Worm (Caenorhabditis elegans) whole organism, L4 larva: ENCODE results near the gene srd-26.

Experiments
- gei-8 ChIP-seq: fragments of 200-800 bp; sonication (Bioruptor generic); optimal IDR thresholded peaks from 2 replicates; lab custom pipeline; 2018; ENCODE audit warnings: mild to moderate bottlenecking, missing genetic modification characterization, missing compliant biosample characterization
- nhr-28 ChIP-seq: fragments of 150-350 bp; optimal IDR thresholded peaks from 2 replicates; lab custom pipeline; 2014; ENCODE audit warnings: missing biosample characterization, missing genetic modification characterization

DNA sequence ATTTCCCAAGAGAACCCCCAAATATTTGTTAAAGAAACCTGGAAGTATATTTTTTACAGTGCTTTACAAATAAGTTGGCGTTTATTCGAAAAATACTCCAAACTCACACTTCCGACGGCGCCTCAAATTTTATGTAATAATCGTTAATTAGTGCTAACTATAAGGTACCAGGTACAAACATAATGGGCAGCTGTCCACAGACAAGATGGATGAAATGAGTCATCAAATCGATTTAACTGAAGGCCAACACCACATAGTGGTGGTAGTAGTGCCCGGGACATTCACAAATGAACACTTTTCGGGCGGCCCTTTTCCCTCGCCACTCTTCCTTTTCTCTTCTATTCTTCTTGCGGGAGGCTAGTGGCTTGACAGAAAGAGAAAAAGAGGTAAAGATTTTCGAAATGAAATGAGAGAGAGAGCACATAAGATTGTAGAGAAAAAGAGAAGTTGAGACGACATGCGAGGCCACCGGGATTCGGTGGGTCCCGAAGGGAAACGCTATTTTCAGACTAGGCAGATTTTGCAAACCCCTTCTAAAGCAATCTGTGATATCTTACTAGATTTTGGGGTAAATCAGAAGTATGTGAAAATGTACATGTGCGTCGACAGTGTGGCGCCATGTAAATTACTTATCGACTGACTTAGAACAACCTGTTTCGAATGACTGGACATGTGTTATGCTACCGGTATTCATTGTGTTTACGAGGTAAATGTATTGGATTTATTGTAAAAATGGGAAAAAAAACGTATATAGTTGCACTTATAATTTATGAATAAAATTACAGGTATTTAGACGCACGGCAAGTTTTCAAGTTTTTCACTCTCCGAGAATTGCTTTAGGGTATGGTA, 23.3 kb downstream of the srd-26 start:
- no peak for TF ChIP-seq gei-8
- no peak for TF ChIP-seq nhr-28
